Worm (Caenorhabditis elegans): Measurements from ENCODE around the gene mesp-1.

ce11 chrIV:8538659-8539173, 39.6 kb downstream of the mesp-1 start, which contains the start of gene hyl-1:
- no peak for TF ChIP-seq nhr-11 (tag; optimal IDR thresholded peaks at IDR 0.05)
- TF ChIP-seq R02D3.7 (tag; optimal IDR thresholded peaks at IDR 0.05), result no peak
- no peak for TF ChIP-seq unc-62 (GFP tag; optimal IDR thresholded peaks at IDR 0.05)
- TF ChIP-seq egl-27 (tag; optimal IDR thresholded peaks at IDR 0.05), result no peak
- no peak for TF ChIP-seq nhr-237 (tag; optimal IDR thresholded peaks at IDR 0.05)
- no peak for TF ChIP-seq blmp-1 (tag; optimal IDR thresholded peaks at IDR 0.05; ENCODE audit: insufficient read depth)
- TF ChIP-seq sma-3 (GFP tag; optimal IDR thresholded peaks at IDR 0.05), result no peak
- no peak for TF ChIP-seq snpc-4 (tag; optimal IDR thresholded peaks at IDR 0.05)
- no peak for TF ChIP-seq ama-1 (optimal IDR thresholded peaks at IDR 0.05)
- TF ChIP-seq ztf-1 (GFP tag; conservative IDR thresholded peaks at IDR 0.05), result no peak
- no peak for TF ChIP-seq mdl-1 (tag; optimal IDR thresholded peaks at IDR 0.05)
- TF ChIP-seq unc-39 (tag; optimal IDR thresholded peaks at IDR 0.05), result no peak
- no peak for TF ChIP-seq nhr-21 (tag; optimal IDR thresholded peaks at IDR 0.05)
